Fruit fly (Drosophila melanogaster): ENCODE results near the gene CG3345.

CG3345 gene

DNA sequence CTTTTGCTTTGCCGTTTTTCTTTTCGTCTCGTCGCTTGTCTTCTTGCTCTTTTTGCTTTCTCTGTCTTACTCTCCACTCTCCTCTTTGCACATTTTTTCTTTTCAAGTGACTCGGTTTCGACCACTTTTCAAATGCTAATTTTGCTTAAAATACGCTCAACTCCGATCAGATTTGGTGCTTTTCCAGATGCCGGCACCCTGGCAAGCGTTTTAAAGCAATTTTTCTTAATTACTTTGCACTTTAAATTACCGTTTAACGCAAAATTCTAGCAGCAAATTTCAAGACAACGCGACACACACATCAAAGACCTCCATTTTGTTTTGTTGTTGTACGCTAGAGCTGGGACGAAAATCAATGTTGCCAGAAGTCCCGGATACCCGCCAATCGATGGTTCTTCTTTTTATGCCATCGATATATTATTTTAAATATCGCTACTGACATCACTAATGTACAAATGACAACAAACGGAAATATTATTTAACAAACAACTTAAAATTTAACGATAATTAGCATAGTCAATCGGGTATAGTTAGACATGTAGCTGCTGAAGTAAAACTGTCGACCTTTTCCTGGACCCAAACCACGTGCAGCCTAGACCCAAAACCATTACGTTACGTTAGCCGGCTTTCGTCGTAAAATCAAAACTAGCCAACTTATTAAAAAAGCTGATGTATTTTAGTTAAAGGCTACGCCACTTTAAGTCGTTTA lies 18.2 kb upstream of the CG3345 start, which contains the start of gene kis (continued):
- peak; percentile 61 for TF ChIP-seq row (GFP tag; IDR thresholded peaks at IDR 0.05)
- TF ChIP-seq Sin3A (optimal IDR thresholded peaks at IDR 0.05): peak; percentile 95
- peak; percentile 6 for TF ChIP-seq CG8944 (GFP tag; optimal IDR thresholded peaks at IDR 0.05)
- TF ChIP-seq dan (GFP tag; IDR thresholded peaks at IDR 0.05): no peak
- TF ChIP-seq Jarid2 (GFP tag; optimal IDR thresholded peaks at IDR 0.05): peak; percentile 75
- TF ChIP-seq ham (GFP tag; IDR thresholded peaks at IDR 0.05): no peak
- peak; percentile 34 for TF ChIP-seq CG17186 (GFP tag; optimal IDR thresholded peaks at IDR 0.05)
- TF ChIP-seq lov (optimal IDR thresholded peaks at IDR 0.05): no peak
- TF ChIP-seq lov (GFP tag; IDR thresholded peaks at IDR 0.05): 0 out of 3 replicates have a peak, but pooled peaks have one; percentile 48
- TF ChIP-seq CG1603 (tag; optimal IDR thresholded peaks at IDR 0.05): peak; percentile 76
- TF ChIP-seq nerfin-2 (GFP tag; IDR thresholded peaks at IDR 0.05; ENCODE audit: partially characterized antibody): peak; percentile 80
- TF ChIP-seq CG11247 (GFP tag; IDR thresholded peaks at IDR 0.05): peak; percentile 19; the same call in 1 of the 2 replicates
- TF ChIP-seq Oli (tag; optimal IDR thresholded peaks at IDR 0.05): peak; percentile 8
- no peak for TF ChIP-seq esg (GFP tag; conservative IDR thresholded peaks at IDR 0.05)
- no peak for TF ChIP-seq CG10321 (GFP tag; IDR thresholded peaks at IDR 0.05)
- peak; percentile 11 for TF ChIP-seq Blimp-1 (GFP tag; optimal IDR thresholded peaks at IDR 0.05)
- TF ChIP-seq onecut (GFP tag; IDR thresholded peaks at IDR 0.05): 0 out of 2 replicates have a peak, but pooled peaks have one; percentile 31
- no peak for TF ChIP-seq Gsc (GFP tag; IDR thresholded peaks at IDR 0.05)
- TF ChIP-seq CG17802 (tag; optimal IDR thresholded peaks at IDR 0.05): no peak
- TF ChIP-seq tx (GFP tag; optimal IDR thresholded peaks at IDR 0.05): peak; percentile 50
- no peak for TF ChIP-seq tll (GFP tag; optimal IDR thresholded peaks at IDR 0.05)
- TF ChIP-seq usp (GFP tag; optimal IDR thresholded peaks at IDR 0.05): no peak
- TF ChIP-seq wek (GFP tag; optimal IDR thresholded peaks at IDR 0.05): no peak
- peak; percentile 40 for TF ChIP-seq chn (GFP tag; optimal IDR thresholded peaks at IDR 0.05)
- TF ChIP-seq odd (GFP tag; optimal IDR thresholded peaks at IDR 0.05): no peak
- TF ChIP-seq Sry-δ (GFP tag; optimal IDR thresholded peaks at IDR 0.05): peak; percentile 99
- TF ChIP-seq nau (GFP tag; optimal IDR thresholded peaks at IDR 0.05): no peak
- no peak for TF ChIP-seq CG7786 (GFP tag; optimal IDR thresholded peaks at IDR 0.05)
- no peak for TF ChIP-seq fru (optimal IDR thresholded peaks at IDR 0.05)
- TF ChIP-seq CG12769 (tag; optimal IDR thresholded peaks at IDR 0.05): peak; percentile 70
- no peak for TF ChIP-seq danr (GFP tag; IDR thresholded peaks at IDR 0.05)
- peak; percentile 96 for TF ChIP-seq MESR4 (GFP tag; optimal IDR thresholded peaks at IDR 0.05)
- TF ChIP-seq CG6683 (GFP tag; optimal IDR thresholded peaks at IDR 0.05): no peak
- TF ChIP-seq bsh (GFP tag; optimal IDR thresholded peaks at IDR 0.05): peak; percentile 5 to 21
- no peak for TF ChIP-seq CG8765 (GFP tag; IDR thresholded peaks at IDR 0.05)
- TF ChIP-seq CG14860 (GFP tag; IDR thresholded peaks at IDR 0.05; ENCODE audit: partially characterized antibody): peak; percentile 94
- peak; percentile 91 for TF ChIP-seq ato (GFP tag; IDR thresholded peaks at IDR 0.05; ENCODE audit: partially characterized antibody)
- TF ChIP-seq CG2875 (GFP tag; optimal IDR thresholded peaks at IDR 0.05): no peak
- TF ChIP-seq Opbp (GFP tag; IDR thresholded peaks at IDR 0.05; ENCODE audit: partially characterized antibody): peak; percentile 97
- no peak for TF ChIP-seq CG17912 (GFP tag; optimal IDR thresholded peaks at IDR 0.05)
- TF ChIP-seq Dfd (GFP tag; optimal IDR thresholded peaks at IDR 0.05): no peak
- peak; percentile 23 for TF ChIP-seq bcd (GFP tag; optimal IDR thresholded peaks at IDR 0.05)
- no peak for TF ChIP-seq croc (GFP tag; conservative IDR thresholded peaks at IDR 0.05)
- no peak for TF ChIP-seq CG10274 (GFP tag; optimal IDR thresholded peaks at IDR 0.05)
- peak; percentile 70 for TF ChIP-seq sd (tag; optimal IDR thresholded peaks at IDR 0.05)
- TF ChIP-seq CTCF (GFP tag; optimal IDR thresholded peaks at IDR 0.05): peak; percentile 54
- peak; percentile 3 for TF ChIP-seq NK7.1 (GFP tag; optimal IDR thresholded peaks at IDR 0.05)
- TF ChIP-seq CG17568 (GFP tag; optimal IDR thresholded peaks at IDR 0.05): peak; percentile 13
- TF ChIP-seq trh (GFP tag; optimal IDR thresholded peaks at IDR 0.05): no peak
- peak; percentile 94 for TF ChIP-seq Ets65A (GFP tag)
